Worm (Caenorhabditis elegans) whole organism, L1 larva: ENCODE results near the gene T01B7.9.
A peak's percentile ranks its signal among the peaks of the same experiment; 100 is the strongest.

ENCODE experiments used
- C04F5.9 ChIP-seq: sonication (generic microtip); optimal IDR thresholded peaks from 2 replicates; lab custom pipeline; 2016; ENCODE audit warnings: missing genetic modification characterization, missing compliant biosample characterization
- alr-1 ChIP-seq: fragments of 200-800 bp; sonication (Bioruptor generic); optimal IDR thresholded peaks from 2 replicates; lab custom pipeline; 2018; ENCODE audit warnings: borderline replicate concordance, mild to moderate bottlenecking, missing genetic modification characterization, missing compliant biosample characterization
- ama-1 ChIP-seq: fragments of 150-350 bp; optimal IDR thresholded peaks from 2 replicates; lab custom pipeline; 2014
- ceh-63 ChIP-seq: fragments of 200-800 bp; sonication (Bioruptor generic); optimal IDR thresholded peaks from 2 replicates; lab custom pipeline; 2018; ENCODE audit warnings: mild to moderate bottlenecking, missing genetic modification characterization, missing compliant biosample characterization
- ceh-90 ChIP-seq: sonication (generic microtip); optimal IDR thresholded peaks from 2 replicates; lab custom pipeline; 2016; ENCODE audit warnings: missing genetic modification characterization, missing compliant biosample characterization
- ces-1 ChIP-seq: fragments of 150-350 bp; optimal IDR thresholded peaks from 2 replicates; lab custom pipeline; 2014; ENCODE audit warnings: missing biosample characterization, missing genetic modification reagents, missing genetic modification characterization
- dpl-1 ChIP-seq, 3 experiments: fragments of 150-350 bp in 2 of 3; sonication (generic microtip) in 1 of 3; optimal IDR thresholded peaks; 2 replicates each; lab custom pipeline; 2014 to 2017; ENCODE audit warnings: missing biosample characterization in 3 of 3, missing genetic modification characterization in 3 of 3, missing genetic modification reagents in 3 of 3
- dsc-1 ChIP-seq: sonication (generic microtip); optimal IDR thresholded peaks from 2 replicates; lab custom pipeline; 2016; ENCODE audit warnings: mild to moderate bottlenecking, missing genetic modification characterization, missing compliant biosample characterization
- efl-1 ChIP-seq, 4 experiments: fragments of 150-350 bp; optimal IDR thresholded peaks in 3 of 4; peaks in 1 of 4; 1 replicate in 1 of 4; 2 replicates in 3 of 4; lab custom pipeline; 2014; ENCODE audit warnings: missing biosample characterization in 2 of 4, missing genetic modification characterization in 2 of 4, missing genetic modification reagents in 2 of 4
- efl-3 ChIP-seq: fragments of 200-800 bp; sonication (Bioruptor generic); optimal IDR thresholded peaks from 2 replicates; lab custom pipeline; 2018; ENCODE audit warnings: mild to moderate bottlenecking, missing genetic modification characterization, missing compliant biosample characterization
- elt-2 ChIP-seq: sonication (generic microtip); optimal IDR thresholded peaks from 2 replicates; lab custom pipeline; 2016; ENCODE audit warnings: missing genetic modification characterization, mild to moderate bottlenecking, inconsistent platforms, missing compliant biosample characterization, missing genetic modification reagents
- fkh-10 ChIP-seq: sonication (generic microtip); optimal IDR thresholded peaks from 2 replicates; lab custom pipeline; 2017; ENCODE audit warnings: missing biosample characterization, missing genetic modification reagents, missing genetic modification characterization
- fkh-4 ChIP-seq: sonication (generic microtip); optimal IDR thresholded peaks from 2 replicates; lab custom pipeline; 2016; ENCODE audit warnings: missing compliant biosample characterization, missing genetic modification characterization, borderline replicate concordance
- fos-1 ChIP-seq: fragments of 150-350 bp; optimal IDR thresholded peaks from 2 replicates; lab custom pipeline; 2014; ENCODE audit warnings: missing biosample characterization, missing genetic modification characterization
- hlh-4 ChIP-seq: sonication (generic microtip); optimal IDR thresholded peaks from 2 replicates; lab custom pipeline; 2016; ENCODE audit warnings: mild to moderate bottlenecking, missing genetic modification characterization, missing compliant biosample characterization
- lin-14 ChIP-seq: fragments of 200-800 bp; sonication (Bioruptor generic); optimal IDR thresholded peaks from 2 replicates; lab custom pipeline; 2018; ENCODE audit warnings: mild to moderate bottlenecking, missing genetic modification characterization, moderate library complexity, missing compliant biosample characterization
- lin-15B ChIP-seq: fragments of 150-350 bp; sonication (generic microtip); optimal IDR thresholded peaks from 3 replicates; lab custom pipeline; 2014; ENCODE audit warnings: missing biosample characterization, missing genetic modification characterization
- lin-35 ChIP-seq, 2 experiments: fragments of 150-350 bp; optimal IDR thresholded peaks; 2 replicates each; lab custom pipeline; 2014; ENCODE audit warnings: missing biosample characterization in 2 of 2, missing genetic modification characterization in 2 of 2, missing genetic modification reagents in 2 of 2
- lir-3 ChIP-seq: sonication (generic microtip); optimal IDR thresholded peaks from 2 replicates; lab custom pipeline; 2016; ENCODE audit warnings: mild to moderate bottlenecking, missing genetic modification characterization, moderate library complexity, missing compliant biosample characterization; ENCODE audit not compliant: poor library complexity
- mab-9 ChIP-seq: fragments of 200-800 bp; sonication (Bioruptor generic); IDR thresholded peaks from 2 replicates; pipeline ENCODE4 v1.3.6; 2022; ENCODE audit warnings: missing genetic modification reagents, missing genetic modification characterization, missing compliant biosample characterization
- nhr-11 ChIP-seq: fragments of 150-350 bp; optimal IDR thresholded peaks from 2 replicates; lab custom pipeline; 2014; ENCODE audit warnings: missing biosample characterization, missing genetic modification characterization
- nhr-12 ChIP-seq: sonication (generic microtip); optimal IDR thresholded peaks from 2 replicates; lab custom pipeline; 2017; ENCODE audit warnings: missing biosample characterization, missing genetic modification characterization
- nhr-20 ChIP-seq: sonication (generic microtip); optimal IDR thresholded peaks from 2 replicates; lab custom pipeline; 2016; ENCODE audit warnings: mild to moderate bottlenecking, missing genetic modification characterization, missing compliant biosample characterization
- nhr-76 ChIP-seq: sonication (generic microtip); optimal IDR thresholded peaks from 2 replicates; lab custom pipeline; 2017; ENCODE audit warnings: missing biosample characterization, missing genetic modification characterization
- nhr-84 ChIP-seq: sonication (generic microtip); optimal IDR thresholded peaks from 2 replicates; lab custom pipeline; 2017; ENCODE audit warnings: missing biosample characterization, missing genetic modification characterization
- nhr-85 ChIP-seq: sonication (generic microtip); peaks from one replicate; lab custom pipeline; 2016; ENCODE audit warnings: missing genetic modification characterization, inconsistent platforms, missing compliant biosample characterization
- nhr-90 ChIP-seq: sonication (generic microtip); optimal IDR thresholded peaks from 2 replicates; lab custom pipeline; 2016; ENCODE audit warnings: mild to moderate bottlenecking, missing genetic modification characterization, missing compliant biosample characterization; ENCODE audit not compliant: poor library complexity
- pax-3 ChIP-seq: fragments of 200-800 bp; sonication (Bioruptor generic); optimal IDR thresholded peaks from 2 replicates; lab custom pipeline; 2018; ENCODE audit warnings: mild to moderate bottlenecking, missing genetic modification characterization, moderate library complexity, missing compliant biosample characterization
- pqm-1 ChIP-seq: sonication (generic microtip); optimal IDR thresholded peaks from 3 replicates; lab custom pipeline; 2017; ENCODE audit warnings: missing biosample characterization, missing genetic modification characterization
- rnt-1 ChIP-seq: sonication (generic microtip); optimal IDR thresholded peaks from 2 replicates; lab custom pipeline; 2016; ENCODE audit warnings: mild to moderate bottlenecking, missing genetic modification characterization, moderate library complexity, missing compliant biosample characterization
- snu-23 ChIP-seq: sonication (generic microtip); optimal IDR thresholded peaks from 2 replicates; lab custom pipeline; 2016; ENCODE audit warnings: missing genetic modification characterization, missing compliant biosample characterization
- sox-4 ChIP-seq: sonication (generic microtip); optimal IDR thresholded peaks from 2 replicates; lab custom pipeline; 2016; ENCODE audit warnings: missing genetic modification characterization, missing compliant biosample characterization
- sptf-1 ChIP-seq: fragments of 150-350 bp; optimal IDR thresholded peaks from 2 replicates; lab custom pipeline; 2014; ENCODE audit warnings: missing biosample characterization, missing genetic modification characterization
- sup-37 ChIP-seq: fragments of 200-800 bp; sonication (Bioruptor generic); optimal IDR thresholded peaks from 2 replicates; lab custom pipeline; 2018; ENCODE audit warnings: mild to moderate bottlenecking, missing genetic modification characterization, missing compliant biosample characterization
- tbx-2 ChIP-seq: sonication (generic microtip); optimal IDR thresholded peaks from 2 replicates; lab custom pipeline; 2016; ENCODE audit warnings: missing genetic modification characterization, missing compliant biosample characterization
- unc-62 ChIP-seq: fragments of 150-350 bp; optimal IDR thresholded peaks from 2 replicates; lab custom pipeline; 2014; ENCODE audit warnings: missing biosample characterization, missing genetic modification reagents, missing genetic modification characterization
- unc-98 ChIP-seq: fragments of 200-800 bp; sonication (Bioruptor generic); IDR thresholded peaks from 2 replicates; pipeline ENCODE4 v1.3.6; 2022; ENCODE audit warnings: missing genetic modification characterization, missing compliant biosample characterization
- vab-15 ChIP-seq: sonication (generic microtip); optimal IDR thresholded peaks from 2 replicates; lab custom pipeline; 2017; ENCODE audit warnings: missing genotype, mild to moderate bottlenecking, missing genetic modification characterization, missing compliant biosample characterization
- xbp-1 ChIP-seq: sonication (generic microtip); optimal IDR thresholded peaks from 2 replicates; lab custom pipeline; 2016; ENCODE audit warnings: missing genetic modification characterization, missing compliant biosample characterization
- zip-4 ChIP-seq: fragments of 200-800 bp; sonication (Bioruptor generic); optimal IDR thresholded peaks from 2 replicates; lab custom pipeline; 2018; ENCODE audit warnings: mild to moderate bottlenecking, missing genetic modification characterization, moderate library complexity, missing compliant biosample characterization

Gene T01B7.9

DNA sequence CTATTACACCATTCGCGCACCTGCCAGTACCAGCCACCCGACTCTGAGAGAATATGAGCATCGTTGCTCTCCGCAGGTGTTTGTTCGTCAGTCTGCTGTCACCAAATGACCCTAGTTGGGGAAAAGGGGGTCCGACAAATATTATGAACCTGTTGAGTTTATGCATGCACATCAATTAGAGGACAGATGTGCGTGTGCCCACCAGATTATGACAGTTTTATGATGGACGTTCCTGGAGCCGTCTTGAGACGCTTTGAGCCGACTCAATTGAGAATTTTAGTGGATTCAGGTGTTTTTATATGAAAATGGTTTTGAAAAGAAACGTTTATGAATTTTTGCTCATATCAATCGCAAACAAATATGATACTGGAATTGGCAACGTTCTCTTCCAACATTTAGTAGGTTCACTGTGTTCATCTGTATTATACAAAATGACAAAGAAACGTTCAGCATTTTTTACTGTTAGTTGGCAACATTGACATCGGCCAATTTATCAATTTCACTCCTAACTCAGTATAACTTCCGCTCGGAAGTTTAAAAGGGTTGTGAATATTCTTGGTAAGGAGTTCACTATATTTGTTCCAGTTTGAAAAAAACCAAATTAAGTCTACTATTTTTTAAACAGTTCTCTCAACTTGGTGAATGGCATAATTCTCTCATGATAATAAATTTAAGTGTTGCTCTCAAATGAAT is 20.8 kb upstream of the T01B7.9 start (continued):
- no peak for TF ChIP-seq sup-37
- peak; percentile 90 for TF ChIP-seq ama-1 (lab: Kevin White, UChicago)
- TF ChIP-seq lin-14 (GFP tag; lab: Kevin White, UChicago), result peak; percentile 41
- TF ChIP-seq efl-1 (optimal IDR thresholded peaks at IDR 0.05; lab: Kevin White, UChicago), result peak in 1 of 2 experiments; percentile 33
- TF ChIP-seq efl-1 (GFP tag; optimal IDR thresholded peaks at IDR 0.05 in 1 of 2; lab: Kevin White, UChicago), result peak in 1 of 2 experiments; percentile 84
- TF ChIP-seq lir-3 (tag; lab: Kevin White, UChicago), result peak; percentile 60
- no peak for TF ChIP-seq nhr-76 (tag; lab: Kevin White, UChicago)
- TF ChIP-seq unc-98 (GFP tag; lab: Robert Waterston, UW), result no peak
- peak; percentile 82 for TF ChIP-seq nhr-90 (tag; lab: Kevin White, UChicago)
- TF ChIP-seq ces-1 (GFP tag; lab: Kevin White, UChicago), result no peak
- TF ChIP-seq fkh-10 (GFP tag; lab: Kevin White, UChicago), result no peak
- TF ChIP-seq, all 84 proteins: peak for 23

- TF ChIP-seq ceh-63 (GFP tag; lab: Kevin White, UChicago) (no peak), snu-23 (GFP tag; lab: Kevin White, UChicago) (peak; percentile 11)
Observed at ce11 chrII:8746298-8746775, 19.7 kb upstream of the T01B7.9 start.

- peak; percentile 15 for TF ChIP-seq C04F5.9
- no peak for TF ChIP-seq alr-1 (tag; lab: Kevin White, UChicago)
- no peak for TF ChIP-seq efl-1 (optimal IDR thresholded peaks at IDR 0.05; lab: Kevin White, UChicago)
- peak in 1 of 2 experiments; percentile 15 for TF ChIP-seq efl-1 (GFP tag; optimal IDR thresholded peaks at IDR 0.05 in 1 of 2; lab: Kevin White, UChicago)
- TF ChIP-seq ama-1 (lab: Kevin White, UChicago), result peak; percentile 34
- TF ChIP-seq nhr-12 (tag; lab: Kevin White, UChicago), result no peak
- TF ChIP-seq nhr-85 (tag; lab: Kevin White, UChicago), result peak; percentile 47
- no peak for TF ChIP-seq zip-4 (GFP tag; lab: Kevin White, UChicago)
- TF ChIP-seq rnt-1, result peak; percentile 23
- peak; percentile 23 for TF ChIP-seq lir-3 (tag; lab: Kevin White, UChicago)
- peak; percentile 39 for TF ChIP-seq elt-2 (tag; lab: Kevin White, UChicago)
- TF ChIP-seq nhr-84, result no peak
Observed at ce11 chrII:8745449-8746297, 19.1 kb upstream of the T01B7.9 start.

- no peak for TF ChIP-seq fos-1
- TF ChIP-seq dsc-1 (tag; lab: Kevin White, UChicago), result no peak
- TF ChIP-seq tbx-2 (tag; lab: Kevin White, UChicago), result no peak
- no peak for TF ChIP-seq pqm-1 (tag; lab: Kevin White, UChicago)
- TF ChIP-seq rnt-1, result peak; percentile 50
- no peak for TF ChIP-seq C04F5.9
- TF ChIP-seq pax-3 (tag; lab: Kevin White, UChicago), result no peak
- TF ChIP-seq vab-15 (tag; lab: Kevin White, UChicago), result no peak
- TF ChIP-seq hlh-4 (tag; lab: Kevin White, UChicago), result no peak
- TF ChIP-seq lin-35 (GFP tag; optimal IDR thresholded peaks at IDR 0.05; lab: Kevin White, UChicago), result peak in 1 of 2 experiments; percentile 55
- no peak for TF ChIP-seq lin-15B (tag; lab: Kevin White, UChicago)
- no peak for TF ChIP-seq sox-4 (tag; lab: Kevin White, UChicago)
- no peak for TF ChIP-seq dpl-1 (GFP tag; optimal IDR thresholded peaks at IDR 0.05; lab: Kevin White, UChicago)
- no peak for TF ChIP-seq xbp-1 (tag; lab: Kevin White, UChicago)
- no peak for TF ChIP-seq mab-9 (GFP tag; lab: Robert Waterston, UW)
- TF ChIP-seq nhr-20 (tag; lab: Kevin White, UChicago), result peak; percentile 42
- no peak for TF ChIP-seq efl-3 (GFP tag; lab: Kevin White, UChicago)
- no peak for TF ChIP-seq ceh-90 (tag; lab: Kevin White, UChicago)
- TF ChIP-seq nhr-11 (tag; lab: Kevin White, UChicago), result no peak
- no peak for TF ChIP-seq sptf-1 (tag; lab: Kevin White, UChicago)
- TF ChIP-seq unc-62 (GFP tag; lab: Kevin White, UChicago), result no peak
- no peak for TF ChIP-seq fkh-4 (tag; lab: Kevin White, UChicago)
Observed at ce11 chrII:8744555-8745448, 18.2 kb upstream of the T01B7.9 start.
